Fruit fly (Drosophila melanogaster) whole organism, embryonic: ENCODE results near the gene pyd.

ENCODE experiments used
- Blimp-1 ChIP-seq: fragments of 200-800 bp; sonication (Bioruptor generic); optimal IDR thresholded peaks from 3 replicates; lab custom pipeline; 2018; ENCODE audit warnings: missing biosample characterization, missing genetic modification characterization, mild to moderate bottlenecking, moderate library complexity, missing genetic modification reagents
- CG14014 ChIP-seq: fragments of 200-800 bp; sonication (Bioruptor generic); IDR thresholded peaks from 2 replicates; pipeline ENCODE4 v1.3.6; 2022; ENCODE audit warnings: missing biosample characterization, missing genetic modification characterization
- CG17186 ChIP-seq: fragments of 200-800 bp; sonication (Bioruptor generic); optimal IDR thresholded peaks from 3 replicates; lab custom pipeline; 2017; ENCODE audit warnings: missing biosample characterization, missing genetic modification reagents, missing genetic modification characterization
- CG17359 ChIP-seq: fragments of 200-800 bp; sonication (Bioruptor generic); optimal IDR thresholded peaks from 3 replicates; lab custom pipeline; 2018; ENCODE audit warnings: missing biosample characterization, mild to moderate bottlenecking, missing genetic modification characterization, moderate library complexity
- CG18262 ChIP-seq: fragments of 200-800 bp; optimal IDR thresholded peaks from 3 replicates; lab custom pipeline; 2019; ENCODE audit warnings: missing biosample characterization, mild to moderate bottlenecking, missing genetic modification characterization, moderate library complexity
- CG2120 ChIP-seq: fragments of 200-800 bp; sonication (Bioruptor generic); optimal IDR thresholded peaks from 3 replicates; lab custom pipeline; 2016; ENCODE audit warnings: missing biosample characterization, missing genetic modification characterization
- CG2202 ChIP-seq: fragments of 200-800 bp; sonication (Bioruptor generic); optimal IDR thresholded peaks from 2 replicates; lab custom pipeline; 2018; ENCODE audit warnings: missing biosample characterization, mild to moderate bottlenecking, missing genetic modification characterization
- CG2678 ChIP-seq: fragments of 200-800 bp; sonication (Bioruptor generic); optimal IDR thresholded peaks from 3 replicates; lab custom pipeline; 2019; ENCODE audit warnings: missing biosample characterization, mild to moderate bottlenecking, missing genetic modification characterization, moderate library complexity
- CG31388 ChIP-seq: fragments of 200-800 bp; sonication (Bioruptor generic); optimal IDR thresholded peaks from 2 replicates; lab custom pipeline; 2016; ENCODE audit warnings: missing biosample characterization, missing genetic modification characterization
- CG42726 ChIP-seq: fragments of 200-800 bp; sonication (Bioruptor generic); IDR thresholded peaks from 2 replicates; pipeline ENCODE4 v1.3.6; 2022; ENCODE audit warnings: missing biosample characterization, missing genetic modification characterization; ENCODE audit not compliant: partially characterized antibody
- CG6175 ChIP-seq: fragments of 200-800 bp; sonication (Bioruptor generic); IDR thresholded peaks from 3 replicates; pipeline ENCODE4 v1.3.6; 2022; ENCODE audit warnings: missing biosample characterization, missing genetic modification characterization
- CG6765 ChIP-seq: fragments of 200-800 bp; sonication (Bioruptor generic); optimal IDR thresholded peaks from 3 replicates; lab custom pipeline; 2017; ENCODE audit warnings: missing biosample characterization, mild to moderate bottlenecking, missing genetic modification characterization
- CG7928 ChIP-seq: fragments of 200-800 bp; sonication (Bioruptor generic); optimal IDR thresholded peaks from 2 replicates; lab custom pipeline; 2017; ENCODE audit warnings: missing biosample characterization, mild to moderate bottlenecking, missing genetic modification characterization
- CG9437 ChIP-seq: fragments of 200-800 bp; sonication (Bioruptor generic); optimal IDR thresholded peaks from 2 replicates; lab custom pipeline; 2018; ENCODE audit warnings: missing biosample characterization, mild to moderate bottlenecking, missing genetic modification characterization
- CG9932 ChIP-seq: fragments of 200-800 bp; sonication (Bioruptor generic); IDR thresholded peaks from 2 replicates; pipeline ENCODE4 v1.3.6; 2022; ENCODE audit warnings: missing biosample characterization, missing genetic modification characterization
- D19B ChIP-seq: fragments of 200-800 bp; sonication (Bioruptor generic); optimal IDR thresholded peaks from 2 replicates; lab custom pipeline; 2017; ENCODE audit warnings: missing biosample characterization, mild to moderate bottlenecking, missing genetic modification characterization
- Dek ChIP-seq: fragments of 200-800 bp; sonication (Bioruptor generic); optimal IDR thresholded peaks from 3 replicates; lab custom pipeline; 2019; ENCODE audit warnings: missing biosample characterization, mild to moderate bottlenecking, missing genetic modification characterization, moderate library complexity
- Dip3 ChIP-seq: fragments of 200-800 bp; sonication (Bioruptor generic); optimal IDR thresholded peaks from 3 replicates; lab custom pipeline; 2016; ENCODE audit warnings: missing biosample characterization, missing genetic modification characterization
- ERR ChIP-seq: fragments of 200-800 bp; sonication (Bioruptor generic); optimal IDR thresholded peaks from 2 replicates; lab custom pipeline; 2016; ENCODE audit warnings: missing biosample characterization, missing genetic modification characterization
- Eip74EF ChIP-seq, 2 experiments: fragments of 200-800 bp in 1 of 2; fragments of >200 bp in 1 of 2; sonication (Bioruptor generic) in 1 of 2; optimal IDR thresholded peaks; 2 replicates each; lab custom pipeline; 2017 to 2019; ENCODE audit warnings: missing biosample characterization in 2 of 2, missing genetic modification characterization in 2 of 2, mild to moderate bottlenecking in 1 of 2, moderate library complexity in 1 of 2
- Fer2 ChIP-seq: fragments of 200-800 bp; sonication (Bioruptor generic); optimal IDR thresholded peaks from 2 replicates; lab custom pipeline; 2018; ENCODE audit warnings: missing biosample characterization, mild to moderate bottlenecking, missing genetic modification characterization, moderate library complexity
- HHEX ChIP-seq: fragments of 200-800 bp; sonication (Bioruptor generic); optimal IDR thresholded peaks from 3 replicates; lab custom pipeline; 2017; ENCODE audit warnings: missing biosample characterization, mild to moderate bottlenecking, missing genetic modification characterization, missing genetic modification reagents
- HmgZ ChIP-seq: fragments of 200-800 bp; sonication (Bioruptor generic); optimal IDR thresholded peaks from 2 replicates; lab custom pipeline; 2018; ENCODE audit warnings: missing biosample characterization, mild to moderate bottlenecking, missing genetic modification characterization
- Hr3 ChIP-seq: fragments of 200-800 bp; sonication (Bioruptor generic); optimal IDR thresholded peaks from 3 replicates; lab custom pipeline; 2016; ENCODE audit warnings: missing biosample characterization, missing genetic modification characterization
- MESR4 ChIP-seq: fragments of 200-800 bp; sonication (Bioruptor generic); optimal IDR thresholded peaks from 2 replicates; lab custom pipeline; 2018; ENCODE audit warnings: missing biosample characterization, mild to moderate bottlenecking, missing genetic modification characterization, moderate library complexity
- Six4 ChIP-seq: fragments of 200-800 bp; sonication (Bioruptor generic); optimal IDR thresholded peaks from 2 replicates; lab custom pipeline; 2016; ENCODE audit warnings: missing biosample characterization, missing genetic modification characterization
- Spps ChIP-seq: fragments of 200-800 bp; sonication (Bioruptor generic); optimal IDR thresholded peaks from 2 replicates; lab custom pipeline; 2018; ENCODE audit warnings: missing biosample characterization, mild to moderate bottlenecking, missing genetic modification characterization
- Sry-β ChIP-seq: fragments of 200-800 bp; sonication (Bioruptor generic); optimal IDR thresholded peaks from 2 replicates; lab custom pipeline; 2018; ENCODE audit warnings: missing biosample characterization, mild to moderate bottlenecking, missing genetic modification characterization, moderate library complexity
- Usf ChIP-seq: fragments of 200-800 bp; sonication (Bioruptor generic); optimal IDR thresholded peaks from 2 replicates; lab custom pipeline; 2017; ENCODE audit warnings: missing genotype, missing biosample characterization, missing genetic modification characterization
- YL-1 ChIP-seq: fragments of 200-800 bp; sonication (Bioruptor generic); optimal IDR thresholded peaks from 3 replicates; lab custom pipeline; 2017; ENCODE audit warnings: missing biosample characterization, mild to moderate bottlenecking, missing genetic modification characterization
- ap ChIP-seq: fragments of 200-800 bp; sonication (Bioruptor generic); IDR thresholded peaks from 2 replicates; pipeline ENCODE4 v1.3.6; 2022; ENCODE audit warnings: missing biosample characterization, missing genetic modification characterization
- chm ChIP-seq: fragments of 200-800 bp; sonication (Bioruptor generic); IDR thresholded peaks from 2 replicates; pipeline ENCODE4 v1.3.6; 2022; ENCODE audit warnings: missing biosample characterization, missing genetic modification characterization
- ci ChIP-seq: fragments of 200-800 bp; sonication (Bioruptor generic); IDR thresholded peaks from 3 replicates; pipeline ENCODE4 v1.3.6; 2022; ENCODE audit warnings: missing biosample characterization, missing genetic modification characterization
- crol ChIP-seq: fragments of 200-800 bp; sonication (Bioruptor generic); IDR thresholded peaks from 2 replicates; pipeline ENCODE4 v1.3.6; 2022; ENCODE audit warnings: missing biosample characterization, missing genetic modification characterization
- dpn ChIP-seq, 2 experiments: fragments of 200-800 bp; sonication (Bioruptor generic); optimal IDR thresholded peaks; 3 replicates each; lab custom pipeline; 2016; ENCODE audit warnings: missing biosample characterization in 2 of 2, missing genetic modification characterization in 2 of 2
- emc ChIP-seq: fragments of 200-800 bp; sonication (Bioruptor generic); optimal IDR thresholded peaks from 2 replicates; lab custom pipeline; 2016; ENCODE audit warnings: missing biosample characterization, missing genetic modification characterization
- gsb-n ChIP-seq: fragments of 200-800 bp; sonication (Bioruptor generic); optimal IDR thresholded peaks from 3 replicates; lab custom pipeline; 2018; ENCODE audit warnings: missing biosample characterization, mild to moderate bottlenecking, missing genetic modification characterization
- h ChIP-seq: fragments of >200 bp; optimal IDR thresholded peaks from 2 replicates; lab custom pipeline; 2017
- ham ChIP-seq: fragments of 200-800 bp; sonication (Bioruptor generic); IDR thresholded peaks from 2 replicates; pipeline ENCODE4 v1.3.6; 2022; ENCODE audit warnings: missing biosample characterization, missing genetic modification characterization
- hth ChIP-seq: fragments of >200 bp; optimal IDR thresholded peaks from 2 replicates; lab custom pipeline; 2017; ENCODE audit warnings: inconsistent platforms
- lab ChIP-seq: fragments of 200-800 bp; sonication (Bioruptor generic); optimal IDR thresholded peaks from 3 replicates; lab custom pipeline; 2017; ENCODE audit warnings: missing biosample characterization, missing genetic modification characterization, mild to moderate bottlenecking, moderate library complexity, missing genetic modification reagents
- lov ChIP-seq, 2 experiments: fragments of 200-800 bp in 1 of 2; fragments of >200 bp in 1 of 2; sonication (Bioruptor generic) in 1 of 2; IDR thresholded peaks in 1 of 2; optimal IDR thresholded peaks in 1 of 2; 2 replicates in 1 of 2; 3 replicates in 1 of 2; pipeline versions ENCODE4 v1.3.6 to Lab custom; 2017 to 2022; ENCODE audit warnings: missing biosample characterization in 1 of 2, missing genetic modification characterization in 1 of 2
- pho ChIP-seq: fragments of 200-800 bp; sonication (Bioruptor generic); optimal IDR thresholded peaks from 2 replicates; lab custom pipeline; 2016; ENCODE audit warnings: missing biosample characterization, missing genetic modification characterization
- pnt ChIP-seq: fragments of 200-800 bp; sonication (Bioruptor generic); optimal IDR thresholded peaks from 3 replicates; lab custom pipeline; 2016; ENCODE audit warnings: missing biosample characterization, missing genetic modification characterization
- psq ChIP-seq: fragments of 200-800 bp; sonication (Bioruptor generic); optimal IDR thresholded peaks from 2 replicates; lab custom pipeline; 2017; ENCODE audit warnings: missing biosample characterization, missing genetic modification characterization
- pzg ChIP-seq: fragments of 200-800 bp; sonication (Bioruptor generic); optimal IDR thresholded peaks from 3 replicates; lab custom pipeline; 2018; ENCODE audit warnings: missing biosample characterization, mild to moderate bottlenecking, missing genetic modification characterization, moderate library complexity
- so ChIP-seq: fragments of 200-800 bp; sonication (Bioruptor generic); IDR thresholded peaks from 3 replicates; pipeline ENCODE4 v1.3.6; 2022; ENCODE audit warnings: missing biosample characterization, missing genetic modification characterization
- sob ChIP-seq: fragments of 200-800 bp; sonication (Bioruptor generic); IDR thresholded peaks from 2 replicates; pipeline ENCODE4 v1.3.6; 2022; ENCODE audit warnings: missing biosample characterization, missing genetic modification characterization
- tap ChIP-seq: fragments of 200-800 bp; optimal IDR thresholded peaks from 3 replicates; lab custom pipeline; 2019; ENCODE audit warnings: missing biosample characterization, mild to moderate bottlenecking, missing genetic modification characterization, moderate library complexity
- trem ChIP-seq: fragments of 200-800 bp; optimal IDR thresholded peaks from 3 replicates; lab custom pipeline; 2019; ENCODE audit warnings: missing biosample characterization, mild to moderate bottlenecking, missing genetic modification characterization, moderate library complexity
- zen ChIP-seq: fragments of 200-800 bp; sonication (Bioruptor generic); optimal IDR thresholded peaks from 3 replicates; lab custom pipeline; 2018; ENCODE audit warnings: missing biosample characterization, mild to moderate bottlenecking, missing genetic modification characterization, moderate library complexity

Gene pyd

DNA sequence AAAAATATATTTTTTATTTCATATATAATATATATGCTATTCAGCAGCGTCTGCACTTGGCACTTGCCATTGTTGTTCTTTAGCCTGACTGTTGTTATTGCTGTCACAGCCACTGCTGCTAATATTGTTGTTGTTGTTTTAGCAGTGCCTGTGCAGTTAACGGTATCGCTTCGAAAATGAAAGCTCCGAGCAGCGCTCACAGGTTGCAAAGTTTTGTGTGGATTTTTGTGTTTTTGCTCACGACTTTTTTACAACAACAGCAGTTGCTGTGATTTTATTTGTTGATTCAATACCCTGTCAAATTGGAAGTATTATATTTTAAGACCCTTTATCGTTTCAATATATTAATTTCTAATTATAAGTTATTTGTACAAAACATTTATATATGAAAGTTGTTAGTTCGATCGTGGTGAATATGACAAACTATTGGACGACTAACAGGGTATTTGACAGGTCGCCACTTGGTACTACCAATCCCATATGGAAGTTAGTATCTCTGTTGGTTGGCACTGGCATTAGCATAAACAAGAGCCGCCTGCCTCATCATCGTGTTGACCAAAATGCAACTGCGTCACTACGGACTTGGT lies 32.2 kb upstream of the pyd start (continued):
- TF ChIP-seq Eip74EF (GFP tag; optimal IDR thresholded peaks at IDR 0.05; lab: Kevin White, UChicago) (peak in 1 of 2 experiments; percentile 14), pho (GFP tag; lab: Kevin White, UChicago) (no peak), CG42726 (no peak), Six4 (GFP tag; lab: Kevin White, UChicago) (no peak), gsb-n (tag; lab: Kevin White, UChicago) (no peak), psq (GFP tag; lab: Kevin White, UChicago) (no peak), ap (GFP tag; lab: Robert Waterston, UW) (no peak), CG17359 (peak; percentile 75), trem (tag; lab: Kevin White, UChicago) (no peak), Dek (tag; lab: Kevin White, UChicago) (no peak), emc (GFP tag; lab: Kevin White, UChicago) (no peak), CG18262 (peak; percentile 60), Fer2 (tag; lab: Kevin White, UChicago) (no peak), CG17186 (GFP tag; lab: Kevin White, UChicago) (no peak), ci (GFP tag; lab: Robert Waterston, UW) (peak; percentile 85), crol (GFP tag; lab: Robert Waterston, UW) (peak; percentile 31; the same call in 1 of the 2 replicates), CG9437 (no peak), tap (tag; lab: Kevin White, UChicago) (peak; percentile 7), CG6175 (GFP tag; lab: Robert Waterston, UW) (no peak), lab (peak; percentile 15), Hr3 (GFP tag; lab: Kevin White, UChicago) (no peak), pnt (GFP tag; lab: Kevin White, UChicago) (no peak), so (GFP tag; lab: Robert Waterston, UW) (no peak), HmgZ (tag; lab: Kevin White, UChicago) (no peak), pzg (GFP tag; lab: Kevin White, UChicago) (no peak), YL-1 (GFP tag; lab: Kevin White, UChicago) (no peak), HHEX (GFP tag; lab: Kevin White, UChicago) (no peak), Usf (GFP tag; lab: Kevin White, UChicago) (no peak), CG6765 (GFP tag; lab: Kevin White, UChicago) (no peak), D19B (GFP tag; lab: Kevin White, UChicago) (no peak), Sry-β (GFP tag; lab: Kevin White, UChicago) (no peak), CG2202 (tag; lab: Kevin White, UChicago) (no peak), Spps (tag; lab: Kevin White, UChicago) (no peak), lov (optimal IDR thresholded peaks at IDR 0.05; lab: Kevin White, UChicago) (no peak), lov (GFP tag; IDR thresholded peaks at IDR 0.05; lab: Robert Waterston, UW) (no peak), CG9932 (no peak), ham (GFP tag; lab: Robert Waterston, UW) (no peak), sob (GFP tag; lab: Robert Waterston, UW) (no peak), dpn (GFP tag; optimal IDR thresholded peaks at IDR 0.05; lab: Kevin White, UChicago) (no peak), CG2120 (GFP tag; lab: Kevin White, UChicago) (no peak), Blimp-1 (GFP tag; lab: Kevin White, UChicago) (peak; percentile 63), chm (GFP tag; lab: Robert Waterston, UW) (no peak), Dip3 (no peak), CG7928 (GFP tag; lab: Kevin White, UChicago) (no peak), zen (tag; lab: Kevin White, UChicago) (no peak), ERR (GFP tag; lab: Kevin White, UChicago) (no peak), CG2678 (tag; lab: Kevin White, UChicago) (peak; percentile 57), h (lab: Kevin White, UChicago) (no peak), CG14014 (GFP tag; lab: Robert Waterston, UW) (no peak), CG31388 (no peak), hth (lab: Kevin White, UChicago) (no peak), MESR4 (no peak)
